Worm (Caenorhabditis elegans): ENCODE measurements around the gene T25D1.2.

- TF ChIP-seq unc-39 (tag; optimal IDR thresholded peaks at IDR 0.05) (no peak), aly-2 (tag; optimal IDR thresholded peaks at IDR 0.05) (no peak), Y48G9A.11 (GFP tag; IDR thresholded peaks at IDR 0.05) (no peak), ZK546.5 (tag; optimal IDR thresholded peaks at IDR 0.05) (no peak), snpc-4 (tag; optimal IDR thresholded peaks at IDR 0.05) (no peak), unc-62 (GFP tag; optimal IDR thresholded peaks at IDR 0.05 in 1 of 2) (peak in 1 of 2 experiments; percentile 90), unc-62 (tag; optimal IDR thresholded peaks at IDR 0.05) (no peak), mdl-1 (tag; optimal IDR thresholded peaks at IDR 0.05) (no peak), mep-1 (tag; optimal IDR thresholded peaks at IDR 0.05) (no peak), pqm-1 (tag; optimal IDR thresholded peaks at IDR 0.05) (no peak)
Observed at ce11 chrX:16490753-16491152, 24.6 kb upstream of the T25D1.2 start.
